Fruit fly (Drosophila melanogaster) whole organism, embryonic: Measurements from ENCODE around the gene tobi.
A peak's percentile ranks its signal among the peaks of the same experiment; 100 is the strongest.

Source experiments
- Aef1 ChIP-seq: fragments of 200-800 bp; sonication (Bioruptor generic); IDR thresholded peaks from 3 replicates; pipeline ENCODE4 v1.3.6; 2022; ENCODE audit warnings: missing biosample characterization, missing genetic modification characterization
- Bteb2 ChIP-seq: fragments of 200-800 bp; sonication (Bioruptor generic); optimal IDR thresholded peaks from 2 replicates; lab custom pipeline; 2016; ENCODE audit warnings: missing biosample characterization, missing genetic modification characterization
- CG10431 ChIP-seq: fragments of 200-800 bp; sonication (Bioruptor generic); optimal IDR thresholded peaks from 3 replicates; lab custom pipeline; 2018; ENCODE audit warnings: missing biosample characterization, mild to moderate bottlenecking, missing genetic modification characterization
- CG11723 ChIP-seq: fragments of 200-800 bp; sonication (Bioruptor generic); optimal IDR thresholded peaks from 2 replicates; lab custom pipeline; 2017; ENCODE audit warnings: missing biosample characterization, mild to moderate bottlenecking, missing genetic modification characterization
- CG13287 ChIP-seq: fragments of 200-800 bp; sonication (Bioruptor generic); IDR thresholded peaks from 2 replicates; pipeline ENCODE4 v1.3.6; 2022; ENCODE audit warnings: missing biosample characterization, missing genetic modification characterization; ENCODE audit not compliant: partially characterized antibody
- CG13424 ChIP-seq: fragments of 200-800 bp; sonication (Bioruptor generic); optimal IDR thresholded peaks from 2 replicates; lab custom pipeline; 2019; ENCODE audit warnings: missing biosample characterization, mild to moderate bottlenecking, missing genetic modification characterization, moderate library complexity
- CG15479 ChIP-seq: fragments of 200-800 bp; sonication (Bioruptor generic); optimal IDR thresholded peaks from 3 replicates; lab custom pipeline; 2019; ENCODE audit warnings: missing biosample characterization, mild to moderate bottlenecking, missing genetic modification characterization, moderate library complexity
- CG17802 ChIP-seq: fragments of 200-800 bp; sonication (Bioruptor generic); optimal IDR thresholded peaks from 2 replicates; lab custom pipeline; 2018; ENCODE audit warnings: missing biosample characterization, mild to moderate bottlenecking, missing genetic modification characterization, moderate library complexity
- CG1792 ChIP-seq: fragments of 200-800 bp; sonication (Bioruptor generic); optimal IDR thresholded peaks from 2 replicates; lab custom pipeline; 2016; ENCODE audit warnings: missing biosample characterization, missing genetic modification characterization
- CG2120 ChIP-seq: fragments of 200-800 bp; sonication (Bioruptor generic); optimal IDR thresholded peaks from 3 replicates; lab custom pipeline; 2016; ENCODE audit warnings: missing biosample characterization, missing genetic modification characterization
- CG2199 ChIP-seq: fragments of 200-800 bp; sonication (Bioruptor generic); IDR thresholded peaks from 3 replicates; pipeline ENCODE4 v1.3.6; 2022; ENCODE audit warnings: missing biosample characterization, missing genetic modification characterization
- CG2678 ChIP-seq: fragments of 200-800 bp; sonication (Bioruptor generic); optimal IDR thresholded peaks from 3 replicates; lab custom pipeline; 2019; ENCODE audit warnings: missing biosample characterization, mild to moderate bottlenecking, missing genetic modification characterization, moderate library complexity
- CG30431 ChIP-seq: fragments of 200-800 bp; sonication (Bioruptor generic); optimal IDR thresholded peaks from 2 replicates; lab custom pipeline; 2017; ENCODE audit warnings: missing biosample characterization, missing genetic modification characterization
- CG32767 ChIP-seq: fragments of 200-800 bp; sonication (Bioruptor generic); IDR thresholded peaks from 2 replicates; pipeline ENCODE4 v1.3.6; 2022; ENCODE audit warnings: missing biosample characterization, missing genetic modification characterization
- CG4282 ChIP-seq: fragments of 200-800 bp; sonication (Bioruptor generic); optimal IDR thresholded peaks from 2 replicates; lab custom pipeline; 2016; ENCODE audit warnings: missing biosample characterization, missing genetic modification characterization
- CG4424 ChIP-seq: fragments of 200-800 bp; sonication (Bioruptor generic); optimal IDR thresholded peaks from 3 replicates; lab custom pipeline; 2016; ENCODE audit warnings: missing biosample characterization, missing genetic modification characterization
- CG6683 ChIP-seq: fragments of 200-800 bp; sonication (Bioruptor generic); optimal IDR thresholded peaks from 2 replicates; lab custom pipeline; 2017; ENCODE audit warnings: missing biosample characterization, mild to moderate bottlenecking, missing genetic modification characterization, missing genetic modification reagents
- CG6854 ChIP-seq: fragments of 200-800 bp; sonication (Bioruptor generic); optimal IDR thresholded peaks from 3 replicates; lab custom pipeline; 2017; ENCODE audit warnings: missing biosample characterization, mild to moderate bottlenecking, missing genetic modification characterization
- CG7271 ChIP-seq: fragments of 200-800 bp; sonication (Bioruptor generic); optimal IDR thresholded peaks from 2 replicates; lab custom pipeline; 2018; ENCODE audit warnings: missing biosample characterization, mild to moderate bottlenecking, missing genetic modification characterization, moderate library complexity
- CG8765 ChIP-seq: fragments of 200-800 bp; sonication (Bioruptor generic); IDR thresholded peaks from 2 replicates; pipeline ENCODE4 v1.3.6; 2022; ENCODE audit warnings: missing biosample characterization, missing genetic modification characterization
- CG9727 ChIP-seq: fragments of 200-800 bp; sonication (Bioruptor generic); optimal IDR thresholded peaks from 3 replicates; lab custom pipeline; 2017; ENCODE audit warnings: missing biosample characterization, mild to moderate bottlenecking, missing genetic modification characterization
- CHES-1-like ChIP-seq: fragments of 200-800 bp; sonication (Bioruptor generic); optimal IDR thresholded peaks from 2 replicates; lab custom pipeline; 2016; ENCODE audit warnings: missing biosample characterization, missing genetic modification characterization
- Chrac-16 ChIP-seq: fragments of 200-800 bp; sonication (Bioruptor generic); optimal IDR thresholded peaks from 3 replicates; lab custom pipeline; 2016; ENCODE audit warnings: missing biosample characterization, missing genetic modification characterization
- Dad ChIP-seq: fragments of 200-800 bp; sonication (Bioruptor generic); optimal IDR thresholded peaks from 3 replicates; lab custom pipeline; 2016; ENCODE audit warnings: missing biosample characterization, missing genetic modification characterization
- Dek ChIP-seq: fragments of 200-800 bp; sonication (Bioruptor generic); optimal IDR thresholded peaks from 3 replicates; lab custom pipeline; 2019; ENCODE audit warnings: missing biosample characterization, mild to moderate bottlenecking, missing genetic modification characterization, moderate library complexity
- HHEX ChIP-seq: fragments of 200-800 bp; sonication (Bioruptor generic); optimal IDR thresholded peaks from 3 replicates; lab custom pipeline; 2017; ENCODE audit warnings: missing biosample characterization, mild to moderate bottlenecking, missing genetic modification characterization, missing genetic modification reagents
- Hand ChIP-seq: fragments of 200-800 bp; sonication (Bioruptor generic); optimal IDR thresholded peaks from 2 replicates; lab custom pipeline; 2017; ENCODE audit warnings: mild to moderate bottlenecking, missing biosample characterization, missing genetic modification reagents, missing genetic modification characterization
- Hr51 ChIP-seq, 2 experiments: fragments of 200-800 bp; sonication (Bioruptor generic); optimal IDR thresholded peaks; 2 replicates in 1 of 2; 3 replicates in 1 of 2; lab custom pipeline; 2016 to 2018; ENCODE audit warnings: missing biosample characterization in 2 of 2, missing genetic modification characterization in 2 of 2, mild to moderate bottlenecking in 1 of 2, moderate library complexity in 1 of 2
- Jarid2 ChIP-seq: fragments of 200-800 bp; sonication (Bioruptor generic); optimal IDR thresholded peaks from 3 replicates; lab custom pipeline; 2017; ENCODE audit warnings: mild to moderate bottlenecking, missing biosample characterization, missing genetic modification reagents, missing genetic modification characterization
- Lim3 ChIP-seq: fragments of 200-800 bp; sonication (Bioruptor generic); IDR thresholded peaks from 2 replicates; pipeline ENCODE4 v1.3.6; 2022; ENCODE audit warnings: missing biosample characterization, missing genetic modification characterization
- MBD-R2 ChIP-seq: fragments of 200-800 bp; sonication (Bioruptor generic); IDR thresholded peaks from 2 replicates; pipeline ENCODE4 v1.3.6; 2022; ENCODE audit warnings: missing biosample characterization, missing genetic modification characterization
- MESR4 ChIP-seq: fragments of 200-800 bp; sonication (Bioruptor generic); optimal IDR thresholded peaks from 2 replicates; lab custom pipeline; 2018; ENCODE audit warnings: missing biosample characterization, mild to moderate bottlenecking, missing genetic modification characterization, moderate library complexity
- Med ChIP-seq: fragments of 200-800 bp; sonication (Bioruptor generic); peaks from one replicate; lab custom pipeline; 2016; ENCODE audit warnings: missing biosample characterization, missing genetic modification characterization, mild to moderate bottlenecking, inconsistent platforms, moderate library complexity
- NK7.1 ChIP-seq: fragments of 200-800 bp; sonication (Bioruptor generic); optimal IDR thresholded peaks from 3 replicates; lab custom pipeline; 2016; ENCODE audit warnings: missing biosample characterization, missing genetic modification characterization
- Sry-δ ChIP-seq: fragments of 200-800 bp; sonication (Bioruptor generic); optimal IDR thresholded peaks from 2 replicates; lab custom pipeline; 2016; ENCODE audit warnings: missing biosample characterization, missing genetic modification characterization
- Vsx1 ChIP-seq: fragments of 200-800 bp; sonication (Bioruptor generic); optimal IDR thresholded peaks from 2 replicates; lab custom pipeline; 2017; ENCODE audit warnings: missing biosample characterization, mild to moderate bottlenecking, missing genetic modification characterization, missing genetic modification reagents
- ara ChIP-seq: fragments of 200-800 bp; sonication (Bioruptor generic); IDR thresholded peaks from 2 replicates; pipeline ENCODE4 v1.3.6; 2022; ENCODE audit warnings: missing biosample characterization, missing genetic modification characterization
- bowl ChIP-seq: fragments of 200-800 bp; sonication (Bioruptor generic); IDR thresholded peaks from 2 replicates; pipeline ENCODE4 v1.3.6; 2022; ENCODE audit warnings: missing biosample characterization, missing genetic modification characterization
- cg ChIP-seq: fragments of 200-800 bp; sonication (Bioruptor generic); optimal IDR thresholded peaks from 3 replicates; lab custom pipeline; 2019; ENCODE audit warnings: missing biosample characterization, mild to moderate bottlenecking, missing genetic modification characterization, moderate library complexity
- chm ChIP-seq: fragments of 200-800 bp; sonication (Bioruptor generic); IDR thresholded peaks from 2 replicates; pipeline ENCODE4 v1.3.6; 2022; ENCODE audit warnings: missing biosample characterization, missing genetic modification characterization
- fd3F ChIP-seq: fragments of 200-800 bp; sonication (Bioruptor generic); optimal IDR thresholded peaks from 2 replicates; lab custom pipeline; 2018; ENCODE audit warnings: missing biosample characterization, mild to moderate bottlenecking, missing genetic modification characterization, moderate library complexity
- ken ChIP-seq: fragments of 200-800 bp; sonication (Bioruptor generic); IDR thresholded peaks from 3 replicates; pipeline ENCODE4 v1.3.6; 2022; ENCODE audit warnings: missing biosample characterization, missing genetic modification characterization
- mirr ChIP-seq: fragments of 200-800 bp; sonication (Bioruptor generic); optimal IDR thresholded peaks from 3 replicates; lab custom pipeline; 2018; ENCODE audit warnings: missing biosample characterization, mild to moderate bottlenecking, missing genetic modification characterization
- oc ChIP-seq: fragments of 200-800 bp; sonication (Bioruptor generic); optimal IDR thresholded peaks from 2 replicates; lab custom pipeline; 2018; ENCODE audit warnings: missing biosample characterization, mild to moderate bottlenecking, missing genetic modification characterization, moderate library complexity
- pho ChIP-seq: fragments of 200-800 bp; sonication (Bioruptor generic); optimal IDR thresholded peaks from 2 replicates; lab custom pipeline; 2016; ENCODE audit warnings: missing biosample characterization, missing genetic modification characterization
- phol ChIP-seq: fragments of 200-800 bp; sonication (Bioruptor generic); optimal IDR thresholded peaks from 3 replicates; lab custom pipeline; 2018; ENCODE audit warnings: missing biosample characterization, mild to moderate bottlenecking, missing genetic modification characterization, moderate library complexity
- sd ChIP-seq: fragments of 200-800 bp; sonication (Bioruptor generic); optimal IDR thresholded peaks from 3 replicates; lab custom pipeline; 2018; ENCODE audit warnings: missing biosample characterization, mild to moderate bottlenecking, missing genetic modification characterization, moderate library complexity
- slp2 ChIP-seq: fragments of 200-800 bp; sonication (Bioruptor generic); optimal IDR thresholded peaks from 2 replicates; lab custom pipeline; 2016; ENCODE audit warnings: missing biosample characterization, missing genetic modification characterization
- sna ChIP-seq: fragments of 200-800 bp; sonication (Bioruptor generic); IDR thresholded peaks from 2 replicates; pipeline ENCODE4 v1.3.6; 2022; ENCODE audit warnings: missing biosample characterization, missing genetic modification characterization; ENCODE audit not compliant: partially characterized antibody
- sug ChIP-seq: fragments of 200-800 bp; optimal IDR thresholded peaks from 2 replicates; lab custom pipeline; 2019; ENCODE audit warnings: missing biosample characterization, mild to moderate bottlenecking, missing genetic modification characterization, moderate library complexity
- tap ChIP-seq: fragments of 200-800 bp; optimal IDR thresholded peaks from 3 replicates; lab custom pipeline; 2019; ENCODE audit warnings: missing biosample characterization, mild to moderate bottlenecking, missing genetic modification characterization, moderate library complexity

The tobi gene

DNA sequence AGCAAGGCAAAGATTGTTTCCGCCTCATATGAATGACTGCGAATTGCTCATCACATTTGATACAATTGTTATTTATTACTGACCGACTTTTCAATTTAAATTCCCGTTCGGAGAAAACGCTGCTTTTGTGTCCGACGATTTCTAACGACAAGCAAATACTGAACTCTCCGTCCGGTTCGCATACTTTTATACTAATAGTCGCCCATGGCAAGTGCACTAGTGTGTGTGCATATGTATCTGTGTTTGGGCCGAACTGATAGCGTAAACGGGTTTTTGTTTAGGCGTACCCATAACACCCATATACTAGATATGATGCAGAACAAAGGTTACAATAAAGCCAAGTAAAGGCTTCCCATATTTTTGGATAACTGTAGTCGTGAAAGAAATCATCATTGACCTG is 38.5 kb downstream of the tobi start, which contains the start of gene CG10550 (continued):
- no peak for TF ChIP-seq sna (GFP tag; lab: Robert Waterston, UW)
- TF ChIP-seq HHEX = no peak
- no peak for TF ChIP-seq slp2 (GFP tag; lab: Kevin White, UChicago)
- TF ChIP-seq Chrac-16 = no peak
- no peak for TF ChIP-seq CG17802 (tag; lab: Kevin White, UChicago)
- no peak for TF ChIP-seq CG32767 (GFP tag; lab: Robert Waterston, UW)
- TF ChIP-seq CG4282 (GFP tag; lab: Kevin White, UChicago) = no peak
- TF ChIP-seq CG15479 (GFP tag; lab: Kevin White, UChicago) = no peak
- no peak for TF ChIP-seq CG9727 (GFP tag; lab: Kevin White, UChicago)
- no peak for TF ChIP-seq Aef1 (GFP tag; lab: Robert Waterston, UW)
- no peak for TF ChIP-seq MBD-R2 (GFP tag; lab: Robert Waterston, UW)
- TF ChIP-seq CG11723 (GFP tag; lab: Kevin White, UChicago) = no peak
- TF ChIP-seq MESR4 (GFP tag; lab: Kevin White, UChicago) = no peak
- TF ChIP-seq CG2199 (GFP tag; lab: Robert Waterston, UW) = peak; percentile 40; the same call in 1 of the 3 replicates
- TF ChIP-seq phol (tag; lab: Kevin White, UChicago) = no peak
- peak; percentile 38 for TF ChIP-seq sug (tag; lab: Kevin White, UChicago)
- TF ChIP-seq pho = no peak
- TF ChIP-seq Lim3 (GFP tag; lab: Robert Waterston, UW) = no peak
- peak; percentile 43 for TF ChIP-seq sd (tag; lab: Kevin White, UChicago)
- TF ChIP-seq Vsx1 = no peak
- TF ChIP-seq CG6854 = no peak
- no peak for TF ChIP-seq Dad (GFP tag; lab: Kevin White, UChicago)
- TF ChIP-seq CG10431 (GFP tag; lab: Kevin White, UChicago) = no peak
- no peak for TF ChIP-seq tap (tag; lab: Kevin White, UChicago)
- peak; percentile 46 for TF ChIP-seq Jarid2
- TF ChIP-seq CG6683 = no peak
- no peak for TF ChIP-seq NK7.1 (GFP tag; lab: Kevin White, UChicago)
- TF ChIP-seq Med (GFP tag; lab: Kevin White, UChicago) = peak; percentile 11
- TF ChIP-seq bowl = no peak
- TF ChIP-seq chm = no peak
- TF ChIP-seq ken (GFP tag; lab: Robert Waterston, UW) = no peak
- TF ChIP-seq Bteb2 (GFP tag; lab: Kevin White, UChicago) = no peak
- peak; percentile 73 for TF ChIP-seq mirr (GFP tag; lab: Kevin White, UChicago)
- TF ChIP-seq fd3F (GFP tag; lab: Kevin White, UChicago) = no peak
- no peak for TF ChIP-seq Hand (GFP tag; lab: Kevin White, UChicago)
- no peak for TF ChIP-seq Dek (tag; lab: Kevin White, UChicago)
- no peak for TF ChIP-seq CG7271 (tag; lab: Kevin White, UChicago)
- no peak for TF ChIP-seq CG1792 (GFP tag; lab: Kevin White, UChicago)
- no peak for TF ChIP-seq CG8765 (GFP tag; lab: Robert Waterston, UW)
- TF ChIP-seq CG13424 (tag; lab: Kevin White, UChicago) = no peak
- no peak for TF ChIP-seq CG4424 (GFP tag; lab: Kevin White, UChicago)
- TF ChIP-seq CHES-1-like (GFP tag; lab: Kevin White, UChicago) = no peak
- no peak for TF ChIP-seq Sry-δ (GFP tag; lab: Kevin White, UChicago)
- peak; percentile 20; the same call in 1 of the 2 replicates for TF ChIP-seq CG13287 (GFP tag; lab: Robert Waterston, UW)
- no peak for TF ChIP-seq CG30431
- peak; percentile 61 for TF ChIP-seq cg
- no peak for TF ChIP-seq CG2120
- TF ChIP-seq Hr51 (GFP tag; optimal IDR thresholded peaks at IDR 0.05; lab: Kevin White, UChicago) = no peak
- no peak for TF ChIP-seq ara
- TF ChIP-seq oc (tag; lab: Kevin White, UChicago) = no peak
- no peak for TF ChIP-seq CG2678
